Worm (Caenorhabditis elegans) whole organism, L1 larva: Measurements from ENCODE around the gene twk-39.

Experiments
- C04F5.9 ChIP-seq: sonication (generic microtip); optimal IDR thresholded peaks from 2 replicates; lab custom pipeline; 2016; ENCODE audit warnings: missing genetic modification characterization, missing compliant biosample characterization
- F16B12.6 ChIP-seq: fragments of 150-350 bp; optimal IDR thresholded peaks from 2 replicates; lab custom pipeline; 2014; ENCODE audit warnings: missing biosample characterization, missing genetic modification characterization
- Y116A8C.19 ChIP-seq: sonication (generic microtip); optimal IDR thresholded peaks from 2 replicates; lab custom pipeline; 2016; ENCODE audit warnings: missing compliant biosample characterization, missing genetic modification characterization, borderline replicate concordance
- blmp-1 ChIP-seq: fragments of 150-350 bp; optimal IDR thresholded peaks from 2 replicates; lab custom pipeline; 2014; ENCODE audit warnings: missing biosample characterization, missing genetic modification characterization
- ceh-63 ChIP-seq: fragments of 200-800 bp; sonication (Bioruptor generic); optimal IDR thresholded peaks from 2 replicates; lab custom pipeline; 2018; ENCODE audit warnings: mild to moderate bottlenecking, missing genetic modification characterization, missing compliant biosample characterization
- ceh-8 ChIP-seq: fragments of 200-800 bp; sonication (Bioruptor generic); optimal IDR thresholded peaks from 2 replicates; lab custom pipeline; 2018; ENCODE audit warnings: mild to moderate bottlenecking, missing genetic modification characterization, moderate library complexity, missing compliant biosample characterization
- ceh-90 ChIP-seq: sonication (generic microtip); optimal IDR thresholded peaks from 2 replicates; lab custom pipeline; 2016; ENCODE audit warnings: missing genetic modification characterization, missing compliant biosample characterization
- ces-1 ChIP-seq: fragments of 150-350 bp; optimal IDR thresholded peaks from 2 replicates; lab custom pipeline; 2014; ENCODE audit warnings: missing biosample characterization, missing genetic modification reagents, missing genetic modification characterization
- dpl-1 ChIP-seq, 3 experiments: fragments of 150-350 bp in 2 of 3; sonication (generic microtip) in 1 of 3; optimal IDR thresholded peaks; 2 replicates each; lab custom pipeline; 2014 to 2017; ENCODE audit warnings: missing biosample characterization in 3 of 3, missing genetic modification characterization in 3 of 3, missing genetic modification reagents in 3 of 3
- efl-1 ChIP-seq, 4 experiments: fragments of 150-350 bp; optimal IDR thresholded peaks in 3 of 4; peaks in 1 of 4; 1 replicate in 1 of 4; 2 replicates in 3 of 4; lab custom pipeline; 2014; ENCODE audit warnings: missing biosample characterization in 2 of 4, missing genetic modification characterization in 2 of 4, missing genetic modification reagents in 2 of 4
- efl-3 ChIP-seq: fragments of 200-800 bp; sonication (Bioruptor generic); optimal IDR thresholded peaks from 2 replicates; lab custom pipeline; 2018; ENCODE audit warnings: mild to moderate bottlenecking, missing genetic modification characterization, missing compliant biosample characterization
- egl-13 ChIP-seq: sonication (generic microtip); optimal IDR thresholded peaks from 2 replicates; lab custom pipeline; 2016; ENCODE audit warnings: missing genotype, missing genetic modification reagents, missing genetic modification characterization, missing compliant biosample characterization
- egl-27 ChIP-seq, 2 experiments: fragments of 150-350 bp in 1 of 2; sonication (generic microtip); optimal IDR thresholded peaks; 3 replicates each; lab custom pipeline; 2017 to 2018; ENCODE audit warnings: missing biosample characterization in 2 of 2, missing genetic modification characterization in 2 of 2, missing genetic modification reagents in 2 of 2
- elt-3 ChIP-seq, 6 experiments: fragments of 150-350 bp in 1 of 6; sonication (generic microtip); optimal IDR thresholded peaks; 2 replicates each; lab custom pipeline; 2017 to 2018; ENCODE audit warnings: missing biosample characterization in 6 of 6, missing genetic modification characterization in 6 of 6, inconsistent platforms in 1 of 6
- ets-5 ChIP-seq: fragments of 200-800 bp; sonication (Bioruptor generic); IDR thresholded peaks from 2 replicates; pipeline ENCODE4 v1.3.6; 2022; ENCODE audit warnings: missing genetic modification characterization, missing compliant biosample characterization
- fkh-4 ChIP-seq: sonication (generic microtip); optimal IDR thresholded peaks from 2 replicates; lab custom pipeline; 2016; ENCODE audit warnings: missing compliant biosample characterization, missing genetic modification characterization, borderline replicate concordance
- fkh-8 ChIP-seq: sonication (generic microtip); optimal IDR thresholded peaks from 2 replicates; lab custom pipeline; 2016; ENCODE audit warnings: mild to moderate bottlenecking, missing genetic modification characterization, missing compliant biosample characterization
- fos-1 ChIP-seq: fragments of 150-350 bp; optimal IDR thresholded peaks from 2 replicates; lab custom pipeline; 2014; ENCODE audit warnings: missing biosample characterization, missing genetic modification characterization
- grh-1 ChIP-seq: fragments of 200-800 bp; sonication (Bioruptor generic); IDR thresholded peaks from 2 replicates; pipeline ENCODE4 v1.3.6; 2022; ENCODE audit warnings: missing genetic modification reagents, missing genetic modification characterization, missing compliant biosample characterization
- hlh-17 ChIP-seq: fragments of 200-800 bp; sonication (Bioruptor generic); optimal IDR thresholded peaks from 2 replicates; lab custom pipeline; 2018; ENCODE audit warnings: missing genetic modification characterization, mild to moderate bottlenecking, missing compliant biosample characterization, moderate library complexity, borderline replicate concordance
- hpl-2 ChIP-seq: fragments of 150-350 bp; optimal IDR thresholded peaks from 2 replicates; lab custom pipeline; 2014; ENCODE audit warnings: missing biosample characterization, missing genetic modification reagents, missing genetic modification characterization
- irx-1 ChIP-seq: sonication (generic microtip); optimal IDR thresholded peaks from 2 replicates; lab custom pipeline; 2016; ENCODE audit warnings: missing genetic modification characterization, missing compliant biosample characterization
- jun-1 ChIP-seq: fragments of 150-350 bp; optimal IDR thresholded peaks from 2 replicates; lab custom pipeline; 2014; ENCODE audit warnings: missing biosample characterization, missing genetic modification reagents, missing genetic modification characterization
- lin-13 ChIP-seq: fragments of 150-350 bp; optimal IDR thresholded peaks from 2 replicates; lab custom pipeline; 2014; ENCODE audit warnings: missing biosample characterization, missing genetic modification reagents, missing genetic modification characterization
- lin-35 ChIP-seq, 2 experiments: fragments of 150-350 bp; optimal IDR thresholded peaks; 2 replicates each; lab custom pipeline; 2014; ENCODE audit warnings: missing biosample characterization in 2 of 2, missing genetic modification characterization in 2 of 2, missing genetic modification reagents in 2 of 2
- lin-39 ChIP-seq: fragments of 150-350 bp; optimal IDR thresholded peaks from 2 replicates; lab custom pipeline; 2014; ENCODE audit warnings: missing biosample characterization, missing genetic modification reagents, missing genetic modification characterization
- lir-3 ChIP-seq: sonication (generic microtip); optimal IDR thresholded peaks from 2 replicates; lab custom pipeline; 2016; ENCODE audit warnings: mild to moderate bottlenecking, missing genetic modification characterization, moderate library complexity, missing compliant biosample characterization; ENCODE audit not compliant: poor library complexity
- mab-9 ChIP-seq: fragments of 200-800 bp; sonication (Bioruptor generic); IDR thresholded peaks from 2 replicates; pipeline ENCODE4 v1.3.6; 2022; ENCODE audit warnings: missing genetic modification reagents, missing genetic modification characterization, missing compliant biosample characterization
- mep-1 ChIP-seq: fragments of 150-350 bp; optimal IDR thresholded peaks from 2 replicates; lab custom pipeline; 2014; ENCODE audit warnings: missing biosample characterization, missing genetic modification characterization
- nhr-28 ChIP-seq: fragments of 150-350 bp; optimal IDR thresholded peaks from 2 replicates; lab custom pipeline; 2014; ENCODE audit warnings: missing biosample characterization, missing genetic modification characterization
- nhr-71 ChIP-seq: sonication (generic microtip); optimal IDR thresholded peaks from 2 replicates; lab custom pipeline; 2016; ENCODE audit warnings: mild to moderate bottlenecking, missing genetic modification characterization, moderate library complexity, missing compliant biosample characterization
- nhr-76 ChIP-seq: sonication (generic microtip); optimal IDR thresholded peaks from 2 replicates; lab custom pipeline; 2017; ENCODE audit warnings: missing biosample characterization, missing genetic modification characterization
- nhr-77 ChIP-seq: fragments of 150-350 bp; optimal IDR thresholded peaks from 2 replicates; lab custom pipeline; 2014; ENCODE audit warnings: missing biosample characterization, missing genetic modification characterization
- nhr-85 ChIP-seq: sonication (generic microtip); peaks from one replicate; lab custom pipeline; 2016; ENCODE audit warnings: missing genetic modification characterization, inconsistent platforms, missing compliant biosample characterization
- nhr-90 ChIP-seq: sonication (generic microtip); optimal IDR thresholded peaks from 2 replicates; lab custom pipeline; 2016; ENCODE audit warnings: mild to moderate bottlenecking, missing genetic modification characterization, missing compliant biosample characterization; ENCODE audit not compliant: poor library complexity
- pax-3 ChIP-seq: fragments of 200-800 bp; sonication (Bioruptor generic); optimal IDR thresholded peaks from 2 replicates; lab custom pipeline; 2018; ENCODE audit warnings: mild to moderate bottlenecking, missing genetic modification characterization, moderate library complexity, missing compliant biosample characterization
- pqm-1 ChIP-seq: sonication (generic microtip); optimal IDR thresholded peaks from 3 replicates; lab custom pipeline; 2017; ENCODE audit warnings: missing biosample characterization, missing genetic modification characterization
- rnt-1 ChIP-seq: sonication (generic microtip); optimal IDR thresholded peaks from 2 replicates; lab custom pipeline; 2016; ENCODE audit warnings: mild to moderate bottlenecking, missing genetic modification characterization, moderate library complexity, missing compliant biosample characterization
- skn-1 ChIP-seq: fragments of 150-350 bp; optimal IDR thresholded peaks from 2 replicates; lab custom pipeline; 2014; ENCODE audit warnings: missing biosample characterization, missing genetic modification characterization
- snpc-4 ChIP-seq: fragments of 150-350 bp; optimal IDR thresholded peaks from 2 replicates; lab custom pipeline; 2014; ENCODE audit warnings: missing biosample characterization, missing genetic modification characterization
- sox-4 ChIP-seq: sonication (generic microtip); optimal IDR thresholded peaks from 2 replicates; lab custom pipeline; 2016; ENCODE audit warnings: missing genetic modification characterization, missing compliant biosample characterization
- sup-37 ChIP-seq: fragments of 200-800 bp; sonication (Bioruptor generic); optimal IDR thresholded peaks from 2 replicates; lab custom pipeline; 2018; ENCODE audit warnings: mild to moderate bottlenecking, missing genetic modification characterization, missing compliant biosample characterization
- tbx-2 ChIP-seq: sonication (generic microtip); optimal IDR thresholded peaks from 2 replicates; lab custom pipeline; 2016; ENCODE audit warnings: missing genetic modification characterization, missing compliant biosample characterization
- unc-130 ChIP-seq: fragments of 150-350 bp; optimal IDR thresholded peaks from 2 replicates; lab custom pipeline; 2017; ENCODE audit warnings: missing biosample characterization, missing genetic modification characterization, inconsistent platforms
- unc-30 ChIP-seq: sonication (generic microtip); optimal IDR thresholded peaks from 2 replicates; lab custom pipeline; 2017; ENCODE audit warnings: missing biosample characterization, missing genetic modification characterization
- unc-62 ChIP-seq: fragments of 150-350 bp; optimal IDR thresholded peaks from 2 replicates; lab custom pipeline; 2014; ENCODE audit warnings: missing biosample characterization, missing genetic modification reagents, missing genetic modification characterization
- unc-86 ChIP-seq: sonication (generic microtip); optimal IDR thresholded peaks from 2 replicates; lab custom pipeline; 2016; ENCODE audit warnings: missing genetic modification characterization, missing compliant biosample characterization
- xbp-1 ChIP-seq: sonication (generic microtip); optimal IDR thresholded peaks from 2 replicates; lab custom pipeline; 2016; ENCODE audit warnings: missing genetic modification characterization, missing compliant biosample characterization
- zag-1 ChIP-seq: fragments of 150-350 bp; optimal IDR thresholded peaks from 2 replicates; lab custom pipeline; 2014; ENCODE audit warnings: missing biosample characterization, missing genetic modification characterization
- zip-4 ChIP-seq: fragments of 200-800 bp; sonication (Bioruptor generic); optimal IDR thresholded peaks from 2 replicates; lab custom pipeline; 2018; ENCODE audit warnings: mild to moderate bottlenecking, missing genetic modification characterization, moderate library complexity, missing compliant biosample characterization
- ztf-11 ChIP-seq, 2 experiments: sonication (generic microtip); optimal IDR thresholded peaks; 2 replicates each; lab custom pipeline; 2016 to 2017; ENCODE audit warnings: missing genetic modification characterization in 2 of 2, missing biosample characterization in 1 of 2, missing compliant biosample characterization in 1 of 2

Gene twk-39

ce11 chrIII:11824580-11824979, 29.0 kb downstream of the twk-39 start:
- TF ChIP-seq lin-13: no peak

DNA sequence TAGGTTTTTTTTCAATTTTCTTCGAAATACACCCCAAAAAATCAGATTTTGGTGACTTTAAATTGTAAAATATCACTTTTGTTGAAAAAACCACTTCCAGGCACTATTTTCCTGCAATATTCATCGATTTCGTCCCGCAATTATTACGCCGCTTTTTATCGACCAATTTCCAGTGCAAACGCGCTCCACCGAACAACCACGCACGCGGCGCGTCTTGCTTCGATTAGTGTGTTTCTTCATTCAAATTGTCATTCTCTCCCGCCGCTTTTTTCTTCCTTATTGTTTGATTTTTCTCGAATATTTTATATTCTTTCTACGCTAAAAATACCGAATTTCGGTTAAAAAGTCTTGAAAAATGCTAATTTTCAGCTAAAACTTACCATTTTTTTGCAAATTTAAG, 30.1 kb downstream of the twk-39 start:
- TF ChIP-seq ces-1 (GFP tag; lab: Kevin White, UChicago) (no peak), sox-4 (tag; lab: Kevin White, UChicago) (no peak), egl-13 (tag; lab: Kevin White, UChicago) (no peak), pax-3 (tag; lab: Kevin White, UChicago) (no peak), nhr-85 (tag; lab: Kevin White, UChicago) (no peak), mep-1 (tag; lab: Kevin White, UChicago) (peak; percentile 49), nhr-77 (tag; lab: Kevin White, UChicago) (peak; percentile 47), lir-3 (tag; lab: Kevin White, UChicago) (no peak), ceh-8 (GFP tag; lab: Kevin White, UChicago) (no peak), rnt-1 (peak; percentile 52), unc-62 (GFP tag; lab: Kevin White, UChicago) (no peak), skn-1 (tag; lab: Kevin White, UChicago) (peak; percentile 86), F16B12.6 (tag; lab: Kevin White, UChicago) (peak; percentile 69), lin-35 (GFP tag; optimal IDR thresholded peaks at IDR 0.05; lab: Kevin White, UChicago) (peak; percentile 72 to 78), ztf-11 (tag; optimal IDR thresholded peaks at IDR 0.05; lab: Kevin White, UChicago) (no peak), fkh-4 (tag; lab: Kevin White, UChicago) (no peak), egl-27 (tag; optimal IDR thresholded peaks at IDR 0.05; lab: Kevin White, UChicago) (no peak), jun-1 (tag; lab: Kevin White, UChicago) (no peak), efl-1 (optimal IDR thresholded peaks at IDR 0.05; lab: Kevin White, UChicago) (peak; percentile 52 to 71), efl-1 (GFP tag; optimal IDR thresholded peaks at IDR 0.05 in 1 of 2; lab: Kevin White, UChicago) (peak; percentile 74 to 96), nhr-76 (tag; lab: Kevin White, UChicago) (no peak), elt-3 (tag; optimal IDR thresholded peaks at IDR 0.05; lab: Kevin White, UChicago) (peak in 1 of 6 experiments; percentile 24), zip-4 (no peak), sup-37 (GFP tag; lab: Kevin White, UChicago) (no peak), hlh-17 (no peak), pqm-1 (no peak), efl-3 (GFP tag; lab: Kevin White, UChicago) (no peak), ceh-90 (tag; lab: Kevin White, UChicago) (no peak), lin-39 (no peak), unc-86 (peak; percentile 6), grh-1 (GFP tag; lab: Robert Waterston, UW) (no peak), unc-130 (tag; lab: Kevin White, UChicago) (peak; percentile 84), xbp-1 (tag; lab: Kevin White, UChicago) (peak; percentile 47), ceh-63 (no peak), blmp-1 (peak; percentile 65), irx-1 (tag; lab: Kevin White, UChicago) (no peak), zag-1 (no peak), Y116A8C.19 (tag; lab: Kevin White, UChicago) (no peak), mab-9 (GFP tag; lab: Robert Waterston, UW) (no peak), nhr-28 (tag; lab: Kevin White, UChicago) (no peak), unc-30 (tag; lab: Kevin White, UChicago) (no peak), fkh-8 (tag; lab: Kevin White, UChicago) (peak; percentile 75), nhr-71 (tag; lab: Kevin White, UChicago) (peak; percentile 58), hpl-2 (no peak), tbx-2 (peak; percentile 64), dpl-1 (GFP tag; optimal IDR thresholded peaks at IDR 0.05; lab: Kevin White, UChicago) (peak; percentile 33 to 76 (median 58)), snpc-4 (tag; lab: Kevin White, UChicago) (peak; percentile 42), nhr-90 (tag; lab: Kevin White, UChicago) (peak; percentile 16), fos-1 (tag; lab: Kevin White, UChicago) (peak; percentile 34), C04F5.9 (tag; lab: Kevin White, UChicago) (no peak), ets-5 (GFP tag; lab: Robert Waterston, UW) (no peak)
